Fruit fly (Drosophila melanogaster) whole organism, embryonic: ENCODE measurements around the gene aqz.

Experiments used
- Blimp-1 ChIP-seq: fragments of 200-800 bp; sonication (Bioruptor generic); optimal IDR thresholded peaks from 3 replicates; lab custom pipeline; 2018; ENCODE audit warnings: missing biosample characterization, missing genetic modification characterization, mild to moderate bottlenecking, moderate library complexity, missing genetic modification reagents
- CG10462 ChIP-seq: fragments of 200-800 bp; sonication (Bioruptor generic); optimal IDR thresholded peaks from 2 replicates; lab custom pipeline; 2016; ENCODE audit warnings: missing biosample characterization, missing genetic modification characterization
- CG11093 ChIP-seq: fragments of 200-800 bp; sonication (Bioruptor generic); IDR thresholded peaks from 3 replicates; pipeline ENCODE4 v1.3.6; 2022; ENCODE audit warnings: missing biosample characterization, missing genetic modification characterization
- CG12104 ChIP-seq: fragments of 200-800 bp; sonication (Bioruptor generic); optimal IDR thresholded peaks from 3 replicates; lab custom pipeline; 2016; ENCODE audit warnings: missing biosample characterization, missing genetic modification characterization
- CG15073 ChIP-seq: fragments of 200-800 bp; sonication (Bioruptor generic); optimal IDR thresholded peaks from 2 replicates; lab custom pipeline; 2016; ENCODE audit warnings: missing biosample characterization, missing genetic modification characterization
- CG15479 ChIP-seq: fragments of 200-800 bp; sonication (Bioruptor generic); optimal IDR thresholded peaks from 3 replicates; lab custom pipeline; 2019; ENCODE audit warnings: missing biosample characterization, mild to moderate bottlenecking, missing genetic modification characterization, moderate library complexity
- CG15696 ChIP-seq: fragments of 200-800 bp; sonication (Bioruptor generic); optimal IDR thresholded peaks from 2 replicates; lab custom pipeline; 2019; ENCODE audit warnings: missing biosample characterization, mild to moderate bottlenecking, missing genetic modification characterization, moderate library complexity
- CG1603 ChIP-seq: fragments of 200-800 bp; sonication (Bioruptor generic); optimal IDR thresholded peaks from 2 replicates; lab custom pipeline; 2019; ENCODE audit warnings: missing biosample characterization, mild to moderate bottlenecking, missing genetic modification characterization, moderate library complexity
- CG1647 ChIP-seq: fragments of 200-800 bp; sonication (Bioruptor generic); optimal IDR thresholded peaks from 3 replicates; lab custom pipeline; 2016; ENCODE audit warnings: missing biosample characterization, missing genetic modification characterization
- CG16815 ChIP-seq: fragments of 200-800 bp; sonication (Bioruptor generic); optimal IDR thresholded peaks from 3 replicates; lab custom pipeline; 2017; ENCODE audit warnings: missing biosample characterization, mild to moderate bottlenecking, missing genetic modification characterization
- CG1832 ChIP-seq: fragments of 200-800 bp; sonication (Bioruptor generic); optimal IDR thresholded peaks from 2 replicates; lab custom pipeline; 2017; ENCODE audit warnings: missing biosample characterization, mild to moderate bottlenecking, missing genetic modification characterization, inconsistent platforms
- CG2889 ChIP-seq: fragments of 200-800 bp; sonication (Bioruptor generic); IDR thresholded peaks from 3 replicates; pipeline ENCODE4 v1.3.6; 2022; ENCODE audit warnings: missing biosample characterization, missing genetic modification characterization
- CG34376 ChIP-seq: fragments of 200-800 bp; sonication (Bioruptor generic); optimal IDR thresholded peaks from 2 replicates; lab custom pipeline; 2018; ENCODE audit warnings: missing biosample characterization, mild to moderate bottlenecking, missing genetic modification characterization
- CG3847 ChIP-seq: fragments of 200-800 bp; sonication (Bioruptor generic); IDR thresholded peaks from 2 replicates; pipeline ENCODE4 v1.3.6; 2022; ENCODE audit warnings: missing biosample characterization, missing genetic modification characterization
- CG43689 ChIP-seq: fragments of 200-800 bp; sonication (Bioruptor generic); IDR thresholded peaks from 2 replicates; pipeline ENCODE4 v1.3.6; 2022; ENCODE audit warnings: missing biosample characterization, missing genetic modification characterization
- CG5180 ChIP-seq: fragments of 200-800 bp; sonication (Bioruptor generic); optimal IDR thresholded peaks from 3 replicates; lab custom pipeline; 2017; ENCODE audit warnings: missing biosample characterization, missing genetic modification characterization, mild to moderate bottlenecking, moderate library complexity, missing genetic modification reagents
- CG6654 ChIP-seq: fragments of 200-800 bp; sonication (Bioruptor generic); optimal IDR thresholded peaks from 2 replicates; lab custom pipeline; 2017; ENCODE audit warnings: missing biosample characterization, mild to moderate bottlenecking, missing genetic modification characterization
- CG8924 ChIP-seq: fragments of 200-800 bp; optimal IDR thresholded peaks from 3 replicates; lab custom pipeline; 2019; ENCODE audit warnings: missing biosample characterization, mild to moderate bottlenecking, missing genetic modification characterization, moderate library complexity
- Camta ChIP-seq: fragments of 200-800 bp; sonication (Bioruptor generic); optimal IDR thresholded peaks from 2 replicates; lab custom pipeline; 2016; ENCODE audit warnings: missing biosample characterization, missing genetic modification characterization
- Dll ChIP-seq: fragments of 200-800 bp; sonication (Bioruptor generic); IDR thresholded peaks from 4 replicates; pipeline ENCODE4 v1.3.6; 2022; ENCODE audit warnings: missing biosample characterization, missing genetic modification characterization; ENCODE audit not compliant: partially characterized antibody
- Dref ChIP-seq: fragments of 200-800 bp; sonication (Bioruptor generic); IDR thresholded peaks from 2 replicates; pipeline ENCODE4 v1.3.6; 2022; ENCODE audit warnings: missing biosample characterization, missing genetic modification characterization
- Gsc ChIP-seq: fragments of 200-800 bp; sonication (Bioruptor generic); IDR thresholded peaks from 2 replicates; pipeline ENCODE4 v1.3.6; 2022; ENCODE audit warnings: missing biosample characterization, missing genetic modification characterization
- Gug ChIP-seq: fragments of 200-800 bp; sonication (Bioruptor generic); IDR thresholded peaks from 4 replicates; pipeline ENCODE4 v1.3.6; 2022; ENCODE audit warnings: missing biosample characterization, missing genetic modification characterization
- HLH54F ChIP-seq: fragments of 200-800 bp; sonication (Bioruptor generic); optimal IDR thresholded peaks from 3 replicates; lab custom pipeline; 2016; ENCODE audit warnings: missing biosample characterization, missing genetic modification characterization
- HmgD ChIP-seq: fragments of 200-800 bp; sonication (Bioruptor generic); optimal IDR thresholded peaks from 3 replicates; lab custom pipeline; 2016; ENCODE audit warnings: missing biosample characterization, missing genetic modification characterization
- Hsf ChIP-seq: fragments of 200-800 bp; sonication (Bioruptor generic); optimal IDR thresholded peaks from 3 replicates; lab custom pipeline; 2016; ENCODE audit warnings: missing biosample characterization, missing genetic modification characterization
- Jarid2 ChIP-seq: fragments of 200-800 bp; sonication (Bioruptor generic); optimal IDR thresholded peaks from 3 replicates; lab custom pipeline; 2017; ENCODE audit warnings: mild to moderate bottlenecking, missing biosample characterization, missing genetic modification reagents, missing genetic modification characterization
- Lpt ChIP-seq: fragments of >200 bp; optimal IDR thresholded peaks from 2 replicates; lab custom pipeline; 2018; ENCODE audit warnings: missing biosample characterization, missing genetic modification characterization
- Mad ChIP-seq: fragments of 200-800 bp; sonication (Bioruptor generic); optimal IDR thresholded peaks from 2 replicates; lab custom pipeline; 2016; ENCODE audit warnings: missing biosample characterization, missing genetic modification characterization
- Med ChIP-seq: fragments of 200-800 bp; sonication (Bioruptor generic); peaks from one replicate; lab custom pipeline; 2016; ENCODE audit warnings: missing biosample characterization, missing genetic modification characterization, mild to moderate bottlenecking, inconsistent platforms, moderate library complexity
- NFAT ChIP-seq: fragments of 200-800 bp; sonication (Bioruptor generic); IDR thresholded peaks from 2 replicates; pipeline ENCODE4 v1.3.6; 2022; ENCODE audit warnings: missing biosample characterization, missing genetic modification characterization
- Trl ChIP-seq, 3 experiments: fragments of >200 bp in 2 of 3; fragments of 200-800 bp in 1 of 3; sonication (Bioruptor generic) in 1 of 3; optimal IDR thresholded peaks; 2 replicates in 1 of 3; 3 replicates in 2 of 3; lab custom pipeline; 2016 to 2017; ENCODE audit warnings: missing biosample characterization in 1 of 3, missing genetic modification characterization in 1 of 3
- ap ChIP-seq: fragments of 200-800 bp; sonication (Bioruptor generic); IDR thresholded peaks from 2 replicates; pipeline ENCODE4 v1.3.6; 2022; ENCODE audit warnings: missing biosample characterization, missing genetic modification characterization
- bbx ChIP-seq: fragments of 200-800 bp; sonication (Bioruptor generic); IDR thresholded peaks from 2 replicates; pipeline ENCODE4 v1.3.6; 2022; ENCODE audit warnings: missing biosample characterization, missing genetic modification characterization; ENCODE audit not compliant: partially characterized antibody
- cato ChIP-seq: fragments of 200-800 bp; sonication (Bioruptor generic); optimal IDR thresholded peaks from 2 replicates; lab custom pipeline; 2016; ENCODE audit warnings: missing biosample characterization, missing genetic modification characterization, borderline replicate concordance
- chinmo ChIP-seq: fragments of 200-800 bp; sonication (Bioruptor generic); IDR thresholded peaks from 4 replicates; pipeline ENCODE4 v1.3.6; 2022; ENCODE audit warnings: missing biosample characterization, missing genetic modification characterization; ENCODE audit not compliant: partially characterized antibody
- ci ChIP-seq: fragments of 200-800 bp; sonication (Bioruptor generic); IDR thresholded peaks from 3 replicates; pipeline ENCODE4 v1.3.6; 2022; ENCODE audit warnings: missing biosample characterization, missing genetic modification characterization
- corto ChIP-seq: fragments of 200-800 bp; sonication (Bioruptor generic); optimal IDR thresholded peaks from 2 replicates; lab custom pipeline; 2016; ENCODE audit warnings: missing biosample characterization, mild to moderate bottlenecking, missing genetic modification characterization, moderate library complexity
- croc ChIP-seq: fragments of 200-800 bp; sonication (Bioruptor generic); conservative IDR thresholded peaks from 3 replicates; pipeline ENCODE4 v1.3.6; 2022; ENCODE audit warnings: missing biosample characterization, missing genetic modification characterization
- ems ChIP-seq: fragments of 200-800 bp; sonication (Bioruptor generic); optimal IDR thresholded peaks from 3 replicates; lab custom pipeline; 2016; ENCODE audit warnings: missing biosample characterization, missing genetic modification characterization
- en ChIP-seq: fragments of 200-800 bp; sonication (Bioruptor generic); optimal IDR thresholded peaks from 2 replicates; lab custom pipeline; 2016; ENCODE audit warnings: missing biosample characterization, missing genetic modification characterization
- kni ChIP-seq: fragments of 200-800 bp; sonication (Bioruptor generic); optimal IDR thresholded peaks from 3 replicates; lab custom pipeline; 2017; ENCODE audit warnings: mild to moderate bottlenecking, missing biosample characterization, missing genetic modification reagents, missing genetic modification characterization
- lab ChIP-seq: fragments of 200-800 bp; sonication (Bioruptor generic); optimal IDR thresholded peaks from 3 replicates; lab custom pipeline; 2017; ENCODE audit warnings: missing biosample characterization, missing genetic modification characterization, mild to moderate bottlenecking, moderate library complexity, missing genetic modification reagents
- pita ChIP-seq: fragments of 200-800 bp; sonication (Bioruptor generic); optimal IDR thresholded peaks from 2 replicates; lab custom pipeline; 2017; ENCODE audit warnings: missing biosample characterization, mild to moderate bottlenecking, missing genetic modification characterization
- ranshi ChIP-seq: fragments of 200-800 bp; sonication (Bioruptor generic); IDR thresholded peaks from 2 replicates; pipeline ENCODE4 v1.3.6; 2022; ENCODE audit warnings: missing biosample characterization, missing genetic modification characterization
- rib ChIP-seq: fragments of 200-800 bp; sonication (Bioruptor generic); IDR thresholded peaks from 2 replicates; pipeline ENCODE4 v1.3.6; 2022; ENCODE audit warnings: missing biosample characterization, missing genetic modification characterization
- sens ChIP-seq: fragments of 200-800 bp; sonication (Bioruptor generic); peaks from one replicate; lab custom pipeline; 2016; ENCODE audit warnings: missing biosample characterization, missing genetic modification characterization
- sqz ChIP-seq: fragments of 200-800 bp; sonication (Bioruptor generic); optimal IDR thresholded peaks from 3 replicates; lab custom pipeline; 2018; ENCODE audit warnings: missing biosample characterization, mild to moderate bottlenecking, missing genetic modification characterization
- z ChIP-seq: fragments of 200-800 bp; sonication (Bioruptor generic); IDR thresholded peaks from 3 replicates; pipeline ENCODE4 v1.3.6; 2022; ENCODE audit warnings: missing biosample characterization, missing genetic modification characterization
- zen ChIP-seq: fragments of 200-800 bp; sonication (Bioruptor generic); optimal IDR thresholded peaks from 3 replicates; lab custom pipeline; 2018; ENCODE audit warnings: missing biosample characterization, mild to moderate bottlenecking, missing genetic modification characterization, moderate library complexity

Gene aqz

dm6 chr3R:8792463-8793175 is 27.9 kb downstream of the aqz start (continued):
- TF ChIP-seq CG16815 (GFP tag; lab: Kevin White, UChicago) (no peak), Gsc (GFP tag; lab: Robert Waterston, UW) (no peak), CG1647 (no peak), corto (GFP tag; lab: Kevin White, UChicago) (peak; percentile 29), sqz (GFP tag; lab: Kevin White, UChicago) (peak; percentile 64), rib (GFP tag; lab: Robert Waterston, UW) (no peak), ap (GFP tag; lab: Robert Waterston, UW) (no peak), cato (GFP tag; lab: Kevin White, UChicago) (no peak), CG11093 (GFP tag; lab: Robert Waterston, UW) (no peak), lab (GFP tag; lab: Kevin White, UChicago) (no peak), CG15479 (peak; percentile 37), Lpt (GFP tag; lab: Kevin White, UChicago) (no peak), CG6654 (no peak), Blimp-1 (GFP tag; lab: Kevin White, UChicago) (peak; percentile 87), ci (GFP tag; lab: Robert Waterston, UW) (0 out of 3 replicates have a peak, but pooled peaks have one; percentile 24), zen (tag; lab: Kevin White, UChicago) (no peak), ranshi (GFP tag; lab: Robert Waterston, UW) (no peak), CG8924 (tag; lab: Kevin White, UChicago) (no peak), ems (GFP tag; lab: Kevin White, UChicago) (no peak), croc (GFP tag; lab: Robert Waterston, UW) (no peak), CG5180 (GFP tag; lab: Kevin White, UChicago) (no peak), en (no peak), CG1832 (GFP tag; lab: Kevin White, UChicago) (peak; percentile 54), HmgD (GFP tag; lab: Kevin White, UChicago) (no peak), CG12104 (GFP tag; lab: Kevin White, UChicago) (no peak), Trl (optimal IDR thresholded peaks at IDR 0.05; lab: Kevin White, UChicago) (peak; percentile 27 to 80), Trl (GFP tag; optimal IDR thresholded peaks at IDR 0.05; lab: Kevin White, UChicago) (no peak), CG10462 (no peak), Dll (0 out of 4 replicates have a peak, but pooled peaks have one; percentile 27), bbx (0 out of 2 replicates have a peak, but pooled peaks have one; percentile 10), Med (GFP tag; lab: Kevin White, UChicago) (peak; percentile 62), sens (GFP tag; lab: Kevin White, UChicago) (peak; percentile 60), NFAT (GFP tag; lab: Robert Waterston, UW) (no peak), CG1603 (no peak), kni (GFP tag; lab: Kevin White, UChicago) (peak; percentile 50), Gug (GFP tag; lab: Robert Waterston, UW) (no peak), CG15073 (GFP tag; lab: Kevin White, UChicago) (no peak), CG43689 (GFP tag; lab: Robert Waterston, UW) (no peak), CG3847 (GFP tag; lab: Robert Waterston, UW) (no peak), Mad (GFP tag; lab: Kevin White, UChicago) (no peak), CG15696 (tag; lab: Kevin White, UChicago) (no peak), Dref (no peak), CG2889 (GFP tag; lab: Robert Waterston, UW) (no peak), HLH54F (GFP tag; lab: Kevin White, UChicago) (no peak), pita (no peak), z (GFP tag; lab: Robert Waterston, UW) (peak; percentile 89), Hsf (no peak), chinmo (GFP tag; lab: Robert Waterston, UW) (0 out of 4 replicates have a peak, but pooled peaks have one; percentile 40), CG34376 (GFP tag; lab: Kevin White, UChicago) (no peak), Camta (GFP tag; lab: Kevin White, UChicago) (no peak), Jarid2 (GFP tag; lab: Kevin White, UChicago) (peak; percentile 62)
